Worm (Caenorhabditis elegans) whole organism, L1 larva: Measurements from ENCODE around the gene W04E12.5.

Experiments used
- lin-15B ChIP-seq: fragments of 150-350 bp; sonication (generic microtip); optimal IDR thresholded peaks from 3 replicates; lab custom pipeline; 2014; ENCODE audit warnings: missing biosample characterization, missing genetic modification characterization
- mdl-1 ChIP-seq, 2 experiments: fragments of 150-350 bp; optimal IDR thresholded peaks; 2 replicates each; lab custom pipeline; 2014 to 2017; ENCODE audit warnings: missing biosample characterization in 2 of 2, missing genetic modification characterization in 2 of 2, inconsistent platforms in 1 of 2
- nhr-237 ChIP-seq: fragments of 150-350 bp; optimal IDR thresholded peaks from 2 replicates; lab custom pipeline; 2014; ENCODE audit warnings: missing biosample characterization, missing genetic modification characterization

DNA sequence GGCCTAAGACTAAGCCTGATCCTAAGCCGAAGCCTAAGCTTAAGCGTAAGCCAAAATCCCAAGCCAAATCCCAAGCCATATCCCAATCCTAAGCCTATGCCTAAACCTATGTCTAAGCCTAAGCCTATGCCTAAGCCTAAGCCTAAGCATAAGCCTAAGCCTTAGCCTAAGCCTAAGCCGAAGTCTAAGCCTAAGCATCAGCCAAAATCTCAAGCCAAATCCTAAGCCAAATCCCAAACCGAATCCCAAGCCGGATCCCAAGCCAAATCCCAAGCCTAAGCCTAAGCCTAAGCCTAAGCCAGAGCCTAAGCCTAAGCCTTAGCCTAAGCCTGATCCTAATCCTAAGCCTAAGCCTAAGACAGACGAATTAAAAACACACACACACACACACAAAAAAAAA is 1.2 kb downstream of the W04E12.5 start:
- TF ChIP-seq lin-15B (tag; lab: Kevin White, UChicago) (no peak), nhr-237 (tag; lab: Kevin White, UChicago) (no peak), mdl-1 (tag; optimal IDR thresholded peaks at IDR 0.05; lab: Kevin White, UChicago) (no peak)
